Fruit fly (Drosophila melanogaster): ENCODE data around the gene CG42821.

CG42821 gene

dm6 chr3R:17371094-17371493, 41.8 kb upstream of the CG42821 start (continued):
- TF ChIP-seq CG10209 (GFP tag; optimal IDR thresholded peaks at IDR 0.05): peak; percentile 17
- no peak for TF ChIP-seq H15 (GFP tag; IDR thresholded peaks at IDR 0.05)
- no peak for TF ChIP-seq CG4424 (GFP tag; optimal IDR thresholded peaks at IDR 0.05)
- TF ChIP-seq CG1529 (GFP tag; optimal IDR thresholded peaks at IDR 0.05): no peak
- TF ChIP-seq Ravus (GFP tag; IDR thresholded peaks at IDR 0.05): no peak
- peak; percentile 36 for TF ChIP-seq Meics (GFP tag; optimal IDR thresholded peaks at IDR 0.05)
- no peak for TF ChIP-seq CG15479 (GFP tag; optimal IDR thresholded peaks at IDR 0.05)
- no peak for TF ChIP-seq seq (GFP tag; IDR thresholded peaks at IDR 0.05)
- no peak for TF ChIP-seq B-H1 (GFP tag; IDR thresholded peaks at IDR 0.05)
- peak; percentile 26; the same call in 1 of the 2 replicates for TF ChIP-seq E2f1 (GFP tag; IDR thresholded peaks at IDR 0.05)
- TF ChIP-seq CG12659 (GFP tag; optimal IDR thresholded peaks at IDR 0.05): peak; percentile 18
- peak; percentile 49 for TF ChIP-seq CG11504 (tag; optimal IDR thresholded peaks at IDR 0.05)
- TF ChIP-seq CG14667 (GFP tag; IDR thresholded peaks at IDR 0.05): no peak
- TF ChIP-seq eve (GFP tag; optimal IDR thresholded peaks at IDR 0.05): no peak
- no peak for TF ChIP-seq odd (GFP tag; optimal IDR thresholded peaks at IDR 0.05)
- no peak for TF ChIP-seq CG34422 (GFP tag; IDR thresholded peaks at IDR 0.05)
- peak; percentile 8 for TF ChIP-seq fd96Cb (tag; optimal IDR thresholded peaks at IDR 0.05)
- no peak for TF ChIP-seq dpn (GFP tag; optimal IDR thresholded peaks at IDR 0.05)
- no peak for TF ChIP-seq Max (GFP tag; optimal IDR thresholded peaks at IDR 0.05)
- no peak for TF ChIP-seq CG33213 (GFP tag; optimal IDR thresholded peaks at IDR 0.05)
- no peak for TF ChIP-seq Gug (GFP tag; IDR thresholded peaks at IDR 0.05)
- no peak for TF ChIP-seq Bgb (GFP tag; IDR thresholded peaks at IDR 0.05; ENCODE audit: partially characterized antibody)
- peak; percentile 15 for TF ChIP-seq HHEX (GFP tag; optimal IDR thresholded peaks at IDR 0.05)
- no peak for TF ChIP-seq CG8359 (GFP tag; optimal IDR thresholded peaks at IDR 0.05; ENCODE audit: borderline replicate concordance)
- TF ChIP-seq shn (GFP tag; optimal IDR thresholded peaks at IDR 0.05): no peak
- peak; percentile 44 for TF ChIP-seq gem (tag; optimal IDR thresholded peaks at IDR 0.05)
- peak; percentile 25; the same call in 1 of the 2 replicates for TF ChIP-seq stc (GFP tag; IDR thresholded peaks at IDR 0.05)
- TF ChIP-seq Awh (GFP tag; IDR thresholded peaks at IDR 0.05): peak; percentile 13; the same call in 1 of the 2 replicates
- TF ChIP-seq B-H2 (GFP tag; optimal IDR thresholded peaks at IDR 0.05): no peak
- TF ChIP-seq Dp (GFP tag; optimal IDR thresholded peaks at IDR 0.05): no peak
- no peak for TF ChIP-seq NK7.1 (GFP tag; optimal IDR thresholded peaks at IDR 0.05)
- TF ChIP-seq grau (tag; optimal IDR thresholded peaks at IDR 0.05): peak; percentile 33
- no peak for TF ChIP-seq Sin3A (optimal IDR thresholded peaks at IDR 0.05)
- TF ChIP-seq CG14441 (GFP tag; IDR thresholded peaks at IDR 0.05): 0 out of 2 replicates have a peak, but pooled peaks have one; percentile 13
- no peak for TF ChIP-seq Dref (GFP tag; IDR thresholded peaks at IDR 0.05)
- 0 out of 3 replicates have a peak, but pooled peaks have one; percentile 52 for TF ChIP-seq so (GFP tag; IDR thresholded peaks at IDR 0.05)
- TF ChIP-seq Rx (GFP tag; IDR thresholded peaks at IDR 0.05): 0 out of 2 replicates have a peak, but pooled peaks have one; percentile 14
- no peak for TF ChIP-seq CG17912 (GFP tag; optimal IDR thresholded peaks at IDR 0.05)
- peak; percentile 15; the same call in 1 of the 2 replicates for TF ChIP-seq Oaz (GFP tag; IDR thresholded peaks at IDR 0.05)
- peak; percentile 64 for TF ChIP-seq CG12769 (tag; optimal IDR thresholded peaks at IDR 0.05)
- no peak for TF ChIP-seq pan (optimal IDR thresholded peaks at IDR 0.05)
- TF ChIP-seq pan (GFP tag; optimal IDR thresholded peaks at IDR 0.05 in 1 of 2, IDR thresholded peaks at IDR 0.05 in 1 of 2): peak in 1 of 2 experiments; percentile 46
- TF ChIP-seq aop (GFP tag; IDR thresholded peaks at IDR 0.05): no peak
- TF ChIP-seq cato (GFP tag; optimal IDR thresholded peaks at IDR 0.05; ENCODE audit: borderline replicate concordance): no peak
- TF ChIP-seq fd102C (GFP tag; optimal IDR thresholded peaks at IDR 0.05): no peak
- TF ChIP-seq emc (GFP tag; optimal IDR thresholded peaks at IDR 0.05): no peak
- TF ChIP-seq CG11695 (GFP tag; IDR thresholded peaks at IDR 0.05): no peak
- no peak for TF ChIP-seq klu (GFP tag; IDR thresholded peaks at IDR 0.05)
- TF ChIP-seq Camta (GFP tag; optimal IDR thresholded peaks at IDR 0.05): no peak
- TF ChIP-seq CG7556 (GFP tag; optimal IDR thresholded peaks at IDR 0.05): peak; percentile 52
- TF ChIP-seq Hr51 (GFP tag; optimal IDR thresholded peaks at IDR 0.05): peak in 1 of 2 experiments; percentile 20
- TF ChIP-seq MTF-1 (GFP tag; optimal IDR thresholded peaks at IDR 0.05; ENCODE audit: borderline replicate concordance): no peak

Measured in whole organism, embryonic.